Worm (Caenorhabditis elegans) whole organism, L3 larva: ENCODE data around the gene C28D4.8.

Source experiments
- R02D3.7 ChIP-seq: fragments of 150-350 bp; optimal IDR thresholded peaks from 2 replicates; lab custom pipeline; 2014; ENCODE audit warnings: missing biosample characterization, missing genetic modification characterization
- ZK546.5 ChIP-seq: sonication (generic microtip); optimal IDR thresholded peaks from 2 replicates; lab custom pipeline; 2017; ENCODE audit warnings: missing biosample characterization, missing genetic modification characterization
- aly-2 ChIP-seq: fragments of 150-350 bp; optimal IDR thresholded peaks from 2 replicates; lab custom pipeline; 2014; ENCODE audit warnings: missing biosample characterization, missing genetic modification characterization
- ama-1 ChIP-seq: fragments of 150-350 bp; optimal IDR thresholded peaks from 2 replicates; lab custom pipeline; 2018
- ceh-16 ChIP-seq: sonication (generic microtip); optimal IDR thresholded peaks from 2 replicates; lab custom pipeline; 2017; ENCODE audit warnings: missing biosample characterization, missing genetic modification characterization
- ceh-28 ChIP-seq: fragments of 150-350 bp; optimal IDR thresholded peaks from 2 replicates; lab custom pipeline; 2014; ENCODE audit warnings: missing biosample characterization, missing genetic modification reagents, missing genetic modification characterization
- ceh-82 ChIP-seq: fragments of 150-350 bp; optimal IDR thresholded peaks from 2 replicates; lab custom pipeline; 2014; ENCODE audit warnings: missing biosample characterization, missing genetic modification characterization
- ceh-9 ChIP-seq: sonication (generic microtip); optimal IDR thresholded peaks from 2 replicates; lab custom pipeline; 2018; ENCODE audit warnings: missing biosample characterization, missing genetic modification characterization
- daf-12 ChIP-seq: fragments of 150-350 bp; optimal IDR thresholded peaks from 2 replicates; lab custom pipeline; 2014; ENCODE audit warnings: missing biosample characterization, missing genetic modification reagents, missing genetic modification characterization
- egl-27 ChIP-seq: sonication (generic microtip); optimal IDR thresholded peaks from 4 replicates; lab custom pipeline; 2017; ENCODE audit warnings: missing biosample characterization, missing genetic modification reagents, missing genetic modification characterization
- elt-1 ChIP-seq: fragments of 150-350 bp; optimal IDR thresholded peaks from 2 replicates; lab custom pipeline; 2014; ENCODE audit warnings: missing biosample characterization, missing genetic modification characterization
- elt-2 ChIP-seq: sonication (generic microtip); optimal IDR thresholded peaks from 2 replicates; lab custom pipeline; 2016; ENCODE audit warnings: missing genetic modification reagents, mild to moderate bottlenecking, missing genetic modification characterization, missing compliant biosample characterization
- elt-3 ChIP-seq, 3 experiments: fragments of 150-350 bp in 1 of 3; sonication (generic microtip) in 2 of 3; optimal IDR thresholded peaks; 2 replicates in 2 of 3; 4 replicates in 1 of 3; lab custom pipeline; 2014 to 2017; ENCODE audit warnings: missing biosample characterization in 3 of 3, missing genetic modification characterization in 3 of 3
- eor-1 ChIP-seq, 2 experiments: fragments of 150-350 bp; optimal IDR thresholded peaks; 2 replicates each; lab custom pipeline; 2014 to 2018; ENCODE audit warnings: missing biosample characterization in 2 of 2, missing genetic modification characterization in 2 of 2
- fkh-10 ChIP-seq: sonication (generic microtip); optimal IDR thresholded peaks from 2 replicates; lab custom pipeline; 2017; ENCODE audit warnings: missing biosample characterization, missing genetic modification reagents, missing genetic modification characterization
- fkh-2 ChIP-seq: fragments of 150-350 bp; optimal IDR thresholded peaks from 2 replicates; lab custom pipeline; 2014; ENCODE audit warnings: missing biosample characterization, missing genetic modification reagents, missing genetic modification characterization
- fos-1 ChIP-seq: fragments of 150-350 bp; optimal IDR thresholded peaks from 2 replicates; lab custom pipeline; 2014; ENCODE audit warnings: missing biosample characterization, missing genetic modification characterization
- hmg-11 ChIP-seq: sonication (generic microtip); optimal IDR thresholded peaks from 2 replicates; lab custom pipeline; 2016; ENCODE audit warnings: missing genetic modification characterization, missing compliant biosample characterization
- jun-1 ChIP-seq: fragments of 150-350 bp; optimal IDR thresholded peaks from 2 replicates; lab custom pipeline; 2014; ENCODE audit warnings: missing biosample characterization, missing genetic modification reagents, missing genetic modification characterization
- lin-15B ChIP-seq: fragments of 150-350 bp; optimal IDR thresholded peaks from 2 replicates; lab custom pipeline; 2014; ENCODE audit warnings: missing biosample characterization, missing genetic modification characterization
- lin-39 ChIP-seq: fragments of 150-350 bp; optimal IDR thresholded peaks from 2 replicates; lab custom pipeline; 2018; ENCODE audit warnings: missing biosample characterization, missing genetic modification reagents, missing genetic modification characterization
- lsy-12 ChIP-seq: sonication (generic microtip); optimal IDR thresholded peaks from 2 replicates; lab custom pipeline; 2016; ENCODE audit warnings: mild to moderate bottlenecking, missing genetic modification characterization, missing compliant biosample characterization
- mml-1 ChIP-seq: fragments of 150-350 bp; sonication (generic microtip); optimal IDR thresholded peaks from 3 replicates; lab custom pipeline; 2014; ENCODE audit warnings: missing biosample characterization, missing genetic modification characterization
- nfya-1 ChIP-seq: sonication (generic microtip); optimal IDR thresholded peaks from 2 replicates; lab custom pipeline; 2017; ENCODE audit warnings: missing genetic modification characterization, mild to moderate bottlenecking, missing compliant biosample characterization, antibody characterized with exemption, moderate library complexity; ENCODE audit not compliant: insufficient read depth
- nhr-11 ChIP-seq: fragments of 150-350 bp; optimal IDR thresholded peaks from 2 replicates; lab custom pipeline; 2014; ENCODE audit warnings: missing biosample characterization, missing genetic modification characterization
- nhr-12 ChIP-seq: fragments of 150-350 bp; optimal IDR thresholded peaks from 2 replicates; lab custom pipeline; 2014; ENCODE audit warnings: missing biosample characterization, missing genetic modification characterization
- nhr-237 ChIP-seq: fragments of 150-350 bp; optimal IDR thresholded peaks from 2 replicates; lab custom pipeline; 2014; ENCODE audit warnings: missing biosample characterization, missing genetic modification characterization
- nhr-25 ChIP-seq: sonication (generic microtip); optimal IDR thresholded peaks from 2 replicates; lab custom pipeline; 2017; ENCODE audit warnings: missing biosample characterization, missing genetic modification characterization
- nhr-28 ChIP-seq: fragments of 150-350 bp; optimal IDR thresholded peaks from 2 replicates; lab custom pipeline; 2014; ENCODE audit warnings: missing biosample characterization, missing genetic modification characterization
- nhr-43 ChIP-seq: sonication (generic microtip); optimal IDR thresholded peaks from 2 replicates; lab custom pipeline; 2016; ENCODE audit warnings: mild to moderate bottlenecking, missing genetic modification characterization, missing compliant biosample characterization; ENCODE audit not compliant: poor library complexity, severe bottlenecking
- nhr-67 ChIP-seq: fragments of 150-350 bp; optimal IDR thresholded peaks from 2 replicates; lab custom pipeline; 2014; ENCODE audit warnings: missing biosample characterization, missing genetic modification characterization
- nhr-76 ChIP-seq: fragments of 150-350 bp; sonication (generic microtip); optimal IDR thresholded peaks from 5 replicates; lab custom pipeline; 2014; ENCODE audit warnings: missing biosample characterization, missing genetic modification characterization
- nhr-77 ChIP-seq: fragments of 150-350 bp; optimal IDR thresholded peaks from 2 replicates; lab custom pipeline; 2014; ENCODE audit warnings: missing biosample characterization, missing genetic modification characterization
- pha-4 ChIP-seq: fragments of 150-350 bp; optimal IDR thresholded peaks from 2 replicates; lab custom pipeline; 2014; ENCODE audit warnings: missing biosample characterization, missing genetic modification reagents, missing genetic modification characterization
- pqm-1 ChIP-seq: fragments of 150-350 bp; optimal IDR thresholded peaks from 2 replicates; lab custom pipeline; 2017; ENCODE audit warnings: missing biosample characterization, missing genetic modification characterization, inconsistent platforms
- snpc-4 ChIP-seq: fragments of 150-350 bp; optimal IDR thresholded peaks from 2 replicates; lab custom pipeline; 2014; ENCODE audit warnings: missing biosample characterization, missing genetic modification characterization
- tbx-2 ChIP-seq: sonication (generic microtip); optimal IDR thresholded peaks from 2 replicates; lab custom pipeline; 2016; ENCODE audit warnings: mild to moderate bottlenecking, missing genetic modification characterization, missing compliant biosample characterization
- unc-39 ChIP-seq: sonication (generic microtip); optimal IDR thresholded peaks from 4 replicates; lab custom pipeline; 2017; ENCODE audit warnings: missing biosample characterization, missing genetic modification characterization
- unc-62 ChIP-seq: fragments of 150-350 bp; sonication (generic microtip); optimal IDR thresholded peaks from 4 replicates; lab custom pipeline; 2014; ENCODE audit warnings: missing biosample characterization, missing genetic modification reagents, missing genetic modification characterization
- zag-1 ChIP-seq: fragments of 150-350 bp; optimal IDR thresholded peaks from 2 replicates; lab custom pipeline; 2014; ENCODE audit warnings: missing biosample characterization, missing genetic modification characterization
- ztf-11 ChIP-seq: fragments of 150-350 bp; optimal IDR thresholded peaks from 2 replicates; lab custom pipeline; 2014; ENCODE audit warnings: missing biosample characterization, missing genetic modification characterization
- ztf-4 ChIP-seq: fragments of 150-350 bp; optimal IDR thresholded peaks from 2 replicates; lab custom pipeline; 2014; ENCODE audit warnings: missing biosample characterization, missing genetic modification characterization

The C28D4.8 gene

ce11 chrIV:9766250-9766649 lies 18.0 kb upstream of the C28D4.8 start, which contains the start of gene ssp-36:
ssp-36 (minus strand) TSS chrIV:9766350.
- no peak for TF ChIP-seq fkh-2 (tag; lab: Kevin White, UChicago)
- TF ChIP-seq lin-15B (tag; lab: Kevin White, UChicago) = no peak
- TF ChIP-seq nhr-237 (tag; lab: Kevin White, UChicago) = no peak
- TF ChIP-seq nhr-11 (tag; lab: Kevin White, UChicago) = no peak
- TF ChIP-seq tbx-2 = no peak
- no peak for TF ChIP-seq nhr-43 (tag; lab: Kevin White, UChicago)
- no peak for TF ChIP-seq ceh-82
- TF ChIP-seq lin-39 (tag; lab: Kevin White, UChicago) = no peak

- TF ChIP-seq elt-2 (tag; lab: Kevin White, UChicago) (peak; percentile 65), R02D3.7 (tag; lab: Kevin White, UChicago) (no peak), jun-1 (tag; lab: Kevin White, UChicago) (peak; percentile 5), pqm-1 (peak; percentile 91), nhr-25 (tag; lab: Kevin White, UChicago) (no peak), nhr-76 (tag; lab: Kevin White, UChicago) (no peak), unc-39 (tag; lab: Kevin White, UChicago) (no peak)
Measured at ce11 chrIV:9762667-9763173, 14.5 kb upstream of the C28D4.8 start.

- TF ChIP-seq tbx-2 = no peak
- no peak for TF ChIP-seq ceh-9 (tag; lab: Kevin White, UChicago)
- no peak for TF ChIP-seq nhr-12 (tag; lab: Kevin White, UChicago)
- no peak for TF ChIP-seq aly-2 (tag; lab: Kevin White, UChicago)
- TF ChIP-seq nhr-25 (tag; lab: Kevin White, UChicago) = no peak
- TF ChIP-seq nfya-1 = peak; percentile 20
- no peak for TF ChIP-seq hmg-11 (tag; lab: Kevin White, UChicago)
- no peak for TF ChIP-seq nhr-77
- peak; percentile 22 for TF ChIP-seq pha-4
- no peak for TF ChIP-seq ceh-16
Measured at ce11 chrIV:9761751-9762150, 13.5 kb upstream of the C28D4.8 start.

- TF ChIP-seq ceh-82 (no peak), nhr-67 (tag; lab: Kevin White, UChicago) (no peak), nhr-76 (tag; lab: Kevin White, UChicago) (no peak), tbx-2 (no peak), egl-27 (tag; lab: Kevin White, UChicago) (no peak), fkh-10 (GFP tag; lab: Kevin White, UChicago) (no peak), lsy-12 (no peak), zag-1 (tag; lab: Kevin White, UChicago) (no peak), ceh-28 (tag; lab: Kevin White, UChicago) (no peak), pha-4 (no peak), elt-3 (tag; optimal IDR thresholded peaks at IDR 0.05; lab: Kevin White, UChicago) (no peak), elt-2 (tag; lab: Kevin White, UChicago) (no peak), nfya-1 (no peak), fos-1 (tag; lab: Kevin White, UChicago) (no peak), pqm-1 (no peak)
Measured at ce11 chrIV:9757425-9757740, 9.1 kb upstream of the C28D4.8 start, which contains the start of gene nhr-97. nhr-97 (plus strand) TSS chrIV:9757641.

- TF ChIP-seq ama-1 (lab: Kevin White, UChicago) (no peak), daf-12 (tag; lab: Kevin White, UChicago) (no peak), nhr-12 (tag; lab: Kevin White, UChicago) (no peak), elt-1 (no peak), ztf-11 (tag; lab: Kevin White, UChicago) (no peak), tbx-2 (no peak), ZK546.5 (tag; lab: Kevin White, UChicago) (no peak), hmg-11 (tag; lab: Kevin White, UChicago) (no peak), jun-1 (tag; lab: Kevin White, UChicago) (peak; percentile 44), egl-27 (tag; lab: Kevin White, UChicago) (no peak), nhr-28 (tag; lab: Kevin White, UChicago) (no peak), nhr-67 (tag; lab: Kevin White, UChicago) (no peak), nhr-77 (no peak), mml-1 (tag; lab: Kevin White, UChicago) (no peak), unc-62 (GFP tag; lab: Kevin White, UChicago) (no peak), nhr-76 (tag; lab: Kevin White, UChicago) (no peak), nhr-11 (tag; lab: Kevin White, UChicago) (no peak), elt-3 (tag; optimal IDR thresholded peaks at IDR 0.05; lab: Kevin White, UChicago) (no peak), ceh-82 (no peak), ceh-16 (no peak), lsy-12 (no peak), ceh-9 (tag; lab: Kevin White, UChicago) (no peak), pha-4 (peak; percentile 71), pqm-1 (peak; percentile 25), fkh-2 (tag; lab: Kevin White, UChicago) (no peak), fos-1 (tag; lab: Kevin White, UChicago) (no peak), snpc-4 (tag; lab: Kevin White, UChicago) (no peak), ztf-4 (tag; lab: Kevin White, UChicago) (no peak), fkh-10 (GFP tag; lab: Kevin White, UChicago) (no peak), eor-1 (tag; optimal IDR thresholded peaks at IDR 0.05; lab: Kevin White, UChicago) (no peak)
Measured at ce11 chrIV:9756647-9757424, 8.6 kb upstream of the C28D4.8 start.
